Worm (Caenorhabditis elegans): ENCODE data around the gene ilys-6.
A peak's percentile ranks its signal among the peaks of the same experiment; 100 is the strongest.

ilys-6 gene

DNA sequence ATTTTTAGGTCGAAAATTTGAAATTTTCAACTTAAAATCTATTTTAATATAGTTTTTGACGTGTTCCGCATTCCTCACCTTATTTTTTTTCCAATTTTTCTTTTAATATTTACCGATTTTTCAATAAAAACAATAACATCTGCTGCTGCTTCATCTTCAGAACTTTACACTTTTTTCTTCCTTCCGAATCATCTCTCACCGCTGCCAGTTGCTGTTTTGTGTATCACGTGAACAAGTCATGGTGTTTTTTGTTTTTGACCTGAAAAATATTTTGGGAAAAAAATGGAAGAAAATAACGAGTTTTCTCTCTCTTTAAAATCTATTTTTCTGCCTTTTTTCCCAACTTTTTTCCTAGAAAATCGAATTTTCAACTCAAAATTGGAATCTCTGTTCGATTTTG is 36.3 kb upstream of the ilys-6 start:
- no peak for TF ChIP-seq T26A8.4 (GFP tag; IDR thresholded peaks at IDR 0.05)
- peak; percentile 45 for TF ChIP-seq hlh-30 (tag; optimal IDR thresholded peaks at IDR 0.05; ENCODE audit: insufficient read depth)
- peak in 1 of 2 experiments; percentile 95 for TF ChIP-seq daf-16 (GFP tag; optimal IDR thresholded peaks at IDR 0.05)
- TF ChIP-seq daf-16 (tag; optimal IDR thresholded peaks at IDR 0.05): no peak

- no peak for TF ChIP-seq lin-1 (GFP tag; IDR thresholded peaks at IDR 0.05)
- peak; percentile 26; the same call in 1 of the 2 replicates for TF ChIP-seq madf-9 (GFP tag; conservative IDR thresholded peaks at IDR 0.05)
- peak; percentile 61 for TF ChIP-seq aha-1 (tag)
Measured at ce11 chrIV:4096940-4097339, 33.5 kb upstream of the ilys-6 start.

DNA sequence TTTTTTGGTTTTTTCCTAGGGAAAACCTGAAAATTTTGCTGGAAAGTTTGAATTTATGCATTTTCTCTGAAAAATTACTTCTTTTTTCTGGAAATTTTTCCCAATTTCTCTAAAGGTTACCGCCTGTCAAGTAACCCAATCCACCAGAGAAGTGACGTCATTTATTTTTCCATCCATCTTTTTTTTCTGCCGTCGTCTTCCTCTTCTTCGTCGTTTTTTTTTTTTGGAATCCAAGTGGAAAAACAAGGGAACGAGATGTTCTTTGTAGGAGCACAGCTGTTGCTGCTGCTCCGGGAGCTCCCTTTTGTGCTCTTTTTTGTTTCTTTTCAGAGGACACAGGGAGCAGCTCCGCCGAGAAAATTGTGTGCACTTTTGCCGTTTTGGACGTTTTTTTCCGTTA is 30.9 kb upstream of the ilys-6 start:
- TF ChIP-seq ceh-20 (GFP tag; IDR thresholded peaks at IDR 0.05) (0 out of 2 replicates have a peak, but pooled peaks have one; percentile 20), aly-2 (tag; optimal IDR thresholded peaks at IDR 0.05) (no peak), pha-4 (GFP tag; IDR thresholded peaks at IDR 0.05) (no peak), pha-4 (tag; optimal IDR thresholded peaks at IDR 0.05) (no peak), sdz-12 (GFP tag; optimal IDR thresholded peaks at IDR 0.05) (no peak), fos-1 (tag; optimal IDR thresholded peaks at IDR 0.05) (no peak), php-3 (GFP tag; IDR thresholded peaks at IDR 0.05) (no peak), hlh-11 (tag; optimal IDR thresholded peaks at IDR 0.05) (peak; percentile 16), Y75B8A.6 (GFP tag; IDR thresholded peaks at IDR 0.05) (no peak), aha-1 (tag) (peak; percentile 86), R02D3.7 (tag; optimal IDR thresholded peaks at IDR 0.05) (no peak), mes-2 (tag; optimal IDR thresholded peaks at IDR 0.05; ENCODE audit: poor library complexity, severe bottlenecking) (peak; percentile 1), daf-12 (tag; optimal IDR thresholded peaks at IDR 0.05) (no peak), lsy-2 (tag; optimal IDR thresholded peaks at IDR 0.05) (peak in 1 of 2 experiments; percentile 12), fkh-10 (GFP tag; optimal IDR thresholded peaks at IDR 0.05) (no peak), daf-16 (GFP tag; optimal IDR thresholded peaks at IDR 0.05) (peak in 1 of 2 experiments; percentile 69), daf-16 (tag; optimal IDR thresholded peaks at IDR 0.05) (no peak), madf-9 (GFP tag; conservative IDR thresholded peaks at IDR 0.05) (no peak), ztf-7 (tag; optimal IDR thresholded peaks at IDR 0.05) (no peak), zag-1 (tag; optimal IDR thresholded peaks at IDR 0.05) (no peak), unc-130 (GFP tag; optimal IDR thresholded peaks at IDR 0.05) (no peak), nhr-77 (tag; optimal IDR thresholded peaks at IDR 0.05) (no peak), snpc-4 (tag; optimal IDR thresholded peaks at IDR 0.05) (no peak)

DNA sequence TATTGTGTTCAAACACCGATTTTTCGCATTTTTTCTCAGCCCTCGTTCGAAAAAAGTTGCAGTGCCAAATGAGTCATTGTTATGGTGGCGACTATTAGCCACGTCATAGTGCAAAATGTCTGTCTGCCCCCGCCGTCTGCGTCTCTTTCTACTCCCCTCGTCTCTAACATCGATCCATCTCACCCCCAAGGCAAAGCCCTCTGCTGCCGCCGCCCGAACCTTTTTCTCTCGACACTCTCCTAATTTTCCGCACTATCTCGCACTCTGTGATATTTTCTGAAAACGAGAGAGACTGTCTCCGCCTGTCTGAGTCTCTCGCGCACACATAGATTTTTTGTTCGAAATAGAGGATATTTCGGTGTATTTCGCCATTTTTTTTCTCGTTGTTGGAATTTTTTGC is 29.6 kb upstream of the ilys-6 start:
- TF ChIP-seq nhr-6 (tag; optimal IDR thresholded peaks at IDR 0.05) (peak; percentile 18), hif-1 (tag; optimal IDR thresholded peaks at IDR 0.05) (peak in 1 of 2 experiments; percentile 47), ceh-28 (tag; optimal IDR thresholded peaks at IDR 0.05) (peak; percentile 62), ceh-20 (GFP tag; IDR thresholded peaks at IDR 0.05) (peak; percentile 63; the same call in 1 of the 2 replicates), nhr-42 (GFP tag; IDR thresholded peaks at IDR 0.05) (no peak), zfp-2 (tag; optimal IDR thresholded peaks at IDR 0.05) (peak; percentile 3), duxl-1 (tag; optimal IDR thresholded peaks at IDR 0.05; ENCODE audit: poor library complexity) (peak; percentile 57), D1046.2 (GFP tag; IDR thresholded peaks at IDR 0.05) (no peak), spr-1 (tag; optimal IDR thresholded peaks at IDR 0.05) (peak; percentile 5), F26F4.8 (GFP tag; conservative IDR thresholded peaks at IDR 0.05) (no peak), lin-38 (GFP tag; IDR thresholded peaks at IDR 0.05) (peak; percentile 55), mep-1 (tag; optimal IDR thresholded peaks at IDR 0.05) (peak; percentile 75), nhr-28 (tag; optimal IDR thresholded peaks at IDR 0.05) (peak; percentile 56), lin-1 (GFP tag; IDR thresholded peaks at IDR 0.05) (no peak), mes-2 (tag; optimal IDR thresholded peaks at IDR 0.05; ENCODE audit: poor library complexity, severe bottlenecking) (peak; percentile 72), nhr-102 (tag; optimal IDR thresholded peaks at IDR 0.05) (peak; percentile 33), rbr-2 (tag; optimal IDR thresholded peaks at IDR 0.05) (peak; percentile 79), nhr-77 (tag; optimal IDR thresholded peaks at IDR 0.05) (peak; percentile 12), ztf-11 (tag; optimal IDR thresholded peaks at IDR 0.05) (no peak), dve-1 (tag; optimal IDR thresholded peaks at IDR 0.05; ENCODE audit: insufficient read depth) (peak; percentile 89), pha-4 (GFP tag; IDR thresholded peaks at IDR 0.05) (peak; percentile 72), pha-4 (tag; optimal IDR thresholded peaks at IDR 0.05) (no peak), hlh-11 (tag; optimal IDR thresholded peaks at IDR 0.05) (peak; percentile 90), madf-9 (GFP tag; conservative IDR thresholded peaks at IDR 0.05) (0 out of 2 replicates have a peak, but pooled peaks have one; percentile 14), ama-1 (optimal IDR thresholded peaks at IDR 0.05) (peak; percentile 17), nhr-48 (tag; optimal IDR thresholded peaks at IDR 0.05) (peak; percentile 68), egl-27 (tag; optimal IDR thresholded peaks at IDR 0.05) (no peak), F37D6.2 (tag; optimal IDR thresholded peaks at IDR 0.05) (peak; percentile 53), lsy-2 (tag; optimal IDR thresholded peaks at IDR 0.05) (peak in 1 of 2 experiments; percentile 69), aha-1 (tag) (peak; percentile 94)
